Fruit fly (Drosophila melanogaster) whole organism, embryonic: ENCODE data around the gene Rok.

ENCODE experiments used
- Aef1 ChIP-seq: fragments of 200-800 bp; sonication (Bioruptor generic); IDR thresholded peaks from 3 replicates; pipeline ENCODE4 v1.3.6; 2022; ENCODE audit warnings: missing biosample characterization, missing genetic modification characterization
- CG15479 ChIP-seq: fragments of 200-800 bp; sonication (Bioruptor generic); optimal IDR thresholded peaks from 3 replicates; lab custom pipeline; 2019; ENCODE audit warnings: missing biosample characterization, mild to moderate bottlenecking, missing genetic modification characterization, moderate library complexity
- CG4730 ChIP-seq: fragments of 200-800 bp; sonication (Bioruptor generic); IDR thresholded peaks from 2 replicates; pipeline ENCODE4 v1.3.6; 2022; ENCODE audit warnings: missing biosample characterization, missing genetic modification characterization
- CTCF ChIP-seq: fragments of 200-800 bp; sonication (Bioruptor generic); optimal IDR thresholded peaks from 2 replicates; lab custom pipeline; 2017; ENCODE audit warnings: missing biosample characterization, mild to moderate bottlenecking, missing genetic modification characterization, moderate library complexity
- Ptx1 ChIP-seq: fragments of 200-800 bp; sonication (Bioruptor generic); IDR thresholded peaks from 2 replicates; pipeline ENCODE4 v1.3.6; 2022; ENCODE audit warnings: missing biosample characterization, missing genetic modification characterization
- bcd ChIP-seq: fragments of 200-800 bp; sonication (Bioruptor generic); optimal IDR thresholded peaks from 2 replicates; lab custom pipeline; 2017; ENCODE audit warnings: missing biosample characterization, mild to moderate bottlenecking, missing genetic modification characterization
- nerfin-2 ChIP-seq: fragments of 200-800 bp; sonication (Bioruptor generic); IDR thresholded peaks from 2 replicates; pipeline ENCODE4 v1.3.6; 2022; ENCODE audit warnings: missing biosample characterization, missing genetic modification characterization; ENCODE audit not compliant: partially characterized antibody

DNA sequence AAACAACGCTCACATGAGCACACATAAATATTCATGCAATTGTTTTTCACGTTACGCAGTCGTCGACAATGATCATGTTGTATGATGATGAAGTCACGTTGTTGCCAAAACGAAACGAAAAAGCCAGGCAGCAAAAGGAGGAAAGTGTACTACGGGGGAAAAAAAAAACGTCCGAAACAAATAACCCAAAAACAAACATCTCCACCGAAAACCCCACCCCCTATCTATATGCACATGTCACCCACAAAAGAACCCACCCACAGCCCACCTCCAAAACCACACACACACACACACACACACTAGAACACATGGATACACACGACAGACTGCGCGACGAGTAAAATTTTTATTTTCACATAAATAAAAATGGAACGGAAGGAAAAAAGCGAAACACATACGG, 62.1 kb downstream of the Rok start:
- TF ChIP-seq nerfin-2 (GFP tag; lab: Robert Waterston, UW) (no peak), CTCF (GFP tag; lab: Kevin White, UChicago) (no peak), Ptx1 (GFP tag; lab: Robert Waterston, UW) (no peak), bcd (no peak), Aef1 (GFP tag; lab: Robert Waterston, UW) (no peak), CG4730 (GFP tag; lab: Robert Waterston, UW) (no peak), CG15479 (no peak)
